Worm (Caenorhabditis elegans): ENCODE measurements around the gene R08A2.2.
A peak's percentile ranks its signal among the peaks of the same experiment; 100 is the strongest.
"Not testable (repeated sequence)": the region's sequence is repeated elsewhere in the genome, so short reads cannot be mapped to it uniquely, and the experiment has no call there.

Gene R08A2.2

DNA sequence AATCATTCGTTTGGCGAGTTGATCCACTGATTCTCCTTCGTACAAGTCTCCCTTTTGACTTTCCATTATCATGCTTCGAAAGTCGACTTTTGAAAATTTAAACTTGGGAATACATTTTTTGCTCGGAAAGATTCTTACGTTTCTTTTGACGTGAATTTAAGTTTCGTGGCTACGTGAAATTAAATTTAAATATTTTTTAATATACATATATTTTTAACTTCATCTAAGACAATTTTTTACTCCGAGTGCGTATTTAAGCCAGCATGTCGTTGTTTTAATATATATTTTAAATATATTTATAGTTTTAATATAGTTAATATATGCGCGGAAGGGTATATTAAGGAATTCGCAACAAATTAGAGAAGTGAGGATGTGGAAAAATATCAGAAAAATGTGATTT is at the start of gene R08A2.2:
Gene R08A2.2 (minus strand): TSS at position 101 of the 400 bp plus-strand sequence.
- TF ChIP-seq T22C8.4 (GFP tag; IDR thresholded peaks at IDR 0.05): no peak
- no peak for TF ChIP-seq med-1 (GFP tag; optimal IDR thresholded peaks at IDR 0.05; ENCODE audit: insufficient read depth)
- TF ChIP-seq flt-1 (GFP tag; IDR thresholded peaks at IDR 0.05): no peak
- TF ChIP-seq ztf-29 (GFP tag; IDR thresholded peaks at IDR 0.05): no peak
- TF ChIP-seq ref-1 (GFP tag; conservative IDR thresholded peaks at IDR 0.05): no peak
- no peak for TF ChIP-seq ztf-23 (GFP tag; IDR thresholded peaks at IDR 0.05)
- no peak for TF ChIP-seq klf-2 (GFP tag; conservative IDR thresholded peaks at IDR 0.05)
- no peak for TF ChIP-seq cog-1 (tag; optimal IDR thresholded peaks at IDR 0.05)
- TF ChIP-seq tab-1 (GFP tag; IDR thresholded peaks at IDR 0.05): no peak

DNA sequence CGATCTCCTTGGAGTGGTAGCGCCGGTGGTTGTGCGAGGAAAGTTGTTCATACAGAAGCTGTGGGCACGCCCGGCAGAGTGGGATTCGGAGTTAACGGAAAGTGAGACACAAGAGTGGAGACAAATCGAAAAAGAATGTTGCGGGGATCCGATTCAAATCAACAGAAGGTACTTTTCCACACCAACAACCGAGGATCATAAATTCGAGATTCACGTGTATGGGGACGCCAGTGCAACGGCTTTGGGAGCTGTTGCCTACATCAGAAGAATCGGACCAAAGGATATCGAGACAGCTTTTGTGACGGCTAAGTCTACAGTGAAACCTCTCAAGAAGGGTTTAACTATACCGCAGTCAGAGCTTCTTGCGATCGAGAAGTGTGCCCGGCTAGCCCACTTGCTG is 48.1 kb upstream of the R08A2.2 start:
- TF ChIP-seq ztf-29 (GFP tag; IDR thresholded peaks at IDR 0.05) (no peak), T22C8.4 (GFP tag; IDR thresholded peaks at IDR 0.05) (no peak), ref-1 (GFP tag; conservative IDR thresholded peaks at IDR 0.05) (no peak), tab-1 (GFP tag; IDR thresholded peaks at IDR 0.05) (no peak), cog-1 (tag; optimal IDR thresholded peaks at IDR 0.05) (no peak), flt-1 (GFP tag; IDR thresholded peaks at IDR 0.05) (no peak), med-1 (GFP tag; optimal IDR thresholded peaks at IDR 0.05; ENCODE audit: insufficient read depth) (no peak), ztf-23 (GFP tag; IDR thresholded peaks at IDR 0.05) (no peak), klf-2 (GFP tag; conservative IDR thresholded peaks at IDR 0.05) (no peak)

ce11 chrV:14762563-14762962 is 47.1 kb upstream of the R08A2.2 start:
- TF ChIP-seq cog-1 (tag; optimal IDR thresholded peaks at IDR 0.05) (no peak), tab-1 (GFP tag; IDR thresholded peaks at IDR 0.05) (no peak), ztf-23 (GFP tag; IDR thresholded peaks at IDR 0.05) (no peak), T22C8.4 (GFP tag; IDR thresholded peaks at IDR 0.05) (no peak), flt-1 (GFP tag; IDR thresholded peaks at IDR 0.05) (no peak), med-1 (GFP tag; optimal IDR thresholded peaks at IDR 0.05; ENCODE audit: insufficient read depth) (no peak), ref-1 (GFP tag; conservative IDR thresholded peaks at IDR 0.05) (no peak), klf-2 (GFP tag; conservative IDR thresholded peaks at IDR 0.05) (no peak), ztf-29 (GFP tag; IDR thresholded peaks at IDR 0.05) (no peak)

DNA sequence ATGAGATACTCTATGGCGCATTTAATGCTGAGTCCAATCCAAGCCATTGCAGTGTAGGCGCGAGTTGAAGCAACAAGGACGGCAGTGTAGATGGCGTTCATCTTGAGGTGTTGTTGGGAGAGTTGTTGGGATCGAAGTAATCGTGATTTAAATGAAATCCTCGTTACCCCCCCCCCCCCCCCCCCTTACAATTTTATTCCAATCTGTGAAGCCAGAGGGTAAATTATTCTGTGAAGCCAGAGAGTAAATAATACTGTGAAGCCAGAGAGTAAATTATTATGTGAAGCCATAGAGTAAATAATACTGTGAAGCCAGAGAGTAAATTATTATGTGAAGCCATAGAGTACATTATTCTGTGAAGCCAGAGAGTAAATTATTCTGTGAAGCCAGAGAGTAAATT is 34.8 kb upstream of the R08A2.2 start, which contains the start of gene nspa-10:
Gene nspa-10 (minus strand): TSS at position 101 of the 400 bp plus-strand sequence.
- not testable (repeated sequence) for TF ChIP-seq flt-1 (GFP tag; IDR thresholded peaks at IDR 0.05); med-1 (GFP tag; optimal IDR thresholded peaks at IDR 0.05; ENCODE audit: insufficient read depth); ref-1 (GFP tag; conservative IDR thresholded peaks at IDR 0.05)

DNA sequence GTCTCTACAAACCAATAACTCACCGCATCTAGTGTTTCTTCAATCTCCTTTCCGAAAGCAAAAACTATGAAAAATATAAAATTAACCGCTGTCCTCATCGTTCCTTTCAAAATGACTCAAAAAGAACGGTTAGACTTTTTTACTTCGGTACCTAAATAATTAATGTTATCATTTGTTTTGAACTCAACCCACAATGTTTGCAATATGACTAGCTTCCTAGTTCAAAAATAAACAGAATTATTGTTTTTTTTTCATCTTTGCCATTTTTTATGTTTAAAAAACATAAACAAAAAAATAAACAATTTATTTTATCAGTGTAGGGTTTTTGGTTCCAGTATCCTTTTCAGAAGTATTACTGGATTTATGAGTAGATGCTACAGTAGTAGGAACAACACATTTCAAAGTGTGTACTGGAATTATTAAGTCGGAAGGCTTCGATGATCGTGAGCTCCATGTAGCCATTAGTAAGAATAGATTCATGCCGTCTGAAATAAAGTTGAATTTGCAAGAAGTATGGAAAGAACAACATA is 33.2 kb upstream of the R08A2.2 start, which contains the start of the genes lipl-8 and Y50E8A.22:
Gene lipl-8 (minus strand): TSS at position 101 of the 530 bp plus-strand sequence.
Gene Y50E8A.22 (minus strand): TSS at position 480 of the 530 bp plus-strand sequence.
- TF ChIP-seq med-1 (GFP tag; optimal IDR thresholded peaks at IDR 0.05; ENCODE audit: insufficient read depth) (no peak), ztf-29 (GFP tag; IDR thresholded peaks at IDR 0.05) (no peak), T22C8.4 (GFP tag; IDR thresholded peaks at IDR 0.05) (no peak), flt-1 (GFP tag; IDR thresholded peaks at IDR 0.05) (no peak), ztf-23 (GFP tag; IDR thresholded peaks at IDR 0.05) (no peak), klf-2 (GFP tag; conservative IDR thresholded peaks at IDR 0.05) (no peak), cog-1 (tag; optimal IDR thresholded peaks at IDR 0.05) (no peak), tab-1 (GFP tag; IDR thresholded peaks at IDR 0.05) (no peak), ref-1 (GFP tag; conservative IDR thresholded peaks at IDR 0.05) (no peak)

DNA sequence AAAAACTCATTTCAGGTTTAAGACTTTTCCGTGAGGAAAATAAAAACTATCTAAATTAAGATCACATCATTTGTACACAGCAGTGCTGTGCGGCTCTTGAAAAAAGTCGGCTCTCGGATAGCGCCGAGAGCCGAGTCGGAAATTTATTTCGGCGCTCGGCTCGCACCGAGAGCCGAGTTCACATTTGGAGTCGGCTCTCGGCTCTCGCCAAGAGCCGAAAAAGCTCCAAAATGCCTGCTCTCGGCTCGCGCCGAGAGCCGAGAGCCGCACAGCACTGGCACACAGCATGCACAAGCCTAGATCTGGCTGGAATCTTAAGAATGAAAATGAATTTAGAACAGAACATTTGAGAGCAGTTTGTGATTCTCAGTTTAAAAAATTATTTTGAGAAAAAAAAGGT is 31.5 kb upstream of the R08A2.2 start:
- TF ChIP-seq med-1 (GFP tag; optimal IDR thresholded peaks at IDR 0.05; ENCODE audit: insufficient read depth) (no peak), klf-2 (GFP tag; conservative IDR thresholded peaks at IDR 0.05) (no peak), ztf-29 (GFP tag; IDR thresholded peaks at IDR 0.05) (no peak), ref-1 (GFP tag; conservative IDR thresholded peaks at IDR 0.05) (no peak)

DNA sequence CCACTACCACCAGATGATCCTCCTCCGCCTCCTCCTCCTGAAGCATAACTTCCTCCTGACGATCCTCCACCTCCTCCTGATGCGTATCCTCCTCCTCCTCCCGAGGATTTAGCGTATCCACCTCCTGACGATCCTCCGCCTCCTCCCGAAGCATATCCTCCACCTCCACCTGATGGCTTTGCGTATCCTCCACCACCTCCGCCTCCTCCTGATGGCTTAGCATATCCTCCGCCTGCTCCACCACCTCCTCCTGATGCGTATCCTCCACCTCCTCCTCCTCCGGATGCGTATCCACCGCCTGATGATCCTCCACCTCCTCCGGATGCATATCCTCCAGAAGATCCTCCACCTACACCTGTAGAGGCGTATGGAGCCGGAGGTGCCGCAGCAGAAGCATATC is 29.3 kb upstream of the R08A2.2 start:
- TF ChIP-seq cog-1 (tag; optimal IDR thresholded peaks at IDR 0.05): no peak
- TF ChIP-seq tab-1 (GFP tag; IDR thresholded peaks at IDR 0.05): peak; percentile 67; the same call in 1 of the 2 replicates
- TF ChIP-seq klf-2 (GFP tag; conservative IDR thresholded peaks at IDR 0.05): 0 out of 2 replicates have a peak, but pooled peaks have one; percentile 11
- no peak for TF ChIP-seq med-1 (GFP tag; optimal IDR thresholded peaks at IDR 0.05; ENCODE audit: insufficient read depth)

DNA sequence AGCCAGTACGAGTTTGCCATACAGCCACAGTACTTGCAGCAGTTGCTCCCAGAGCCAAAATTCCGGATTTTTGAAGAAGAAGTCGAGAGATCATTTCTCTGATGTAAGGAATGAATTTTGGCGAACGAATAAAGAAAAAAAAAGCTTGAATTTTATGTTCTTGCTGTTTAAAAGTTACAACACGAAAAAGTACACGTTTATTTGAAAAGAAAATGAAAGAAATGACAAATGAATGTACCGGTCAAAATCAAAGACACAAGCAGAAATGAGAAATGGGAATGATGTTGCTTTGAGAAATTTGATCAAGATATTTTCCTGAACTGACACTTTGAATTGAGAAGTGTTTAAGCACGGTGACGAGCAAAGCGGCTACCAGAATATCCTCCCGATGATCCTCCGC is 25.7 kb upstream of the R08A2.2 start, which contains the start of gene Y50E8A.6:
Gene Y50E8A.6 (minus strand): TSS at position 101 of the 400 bp plus-strand sequence.
- TF ChIP-seq ref-1 (GFP tag; conservative IDR thresholded peaks at IDR 0.05): no peak
- no peak for TF ChIP-seq tab-1 (GFP tag; IDR thresholded peaks at IDR 0.05)
- TF ChIP-seq cog-1 (tag; optimal IDR thresholded peaks at IDR 0.05): no peak

DNA sequence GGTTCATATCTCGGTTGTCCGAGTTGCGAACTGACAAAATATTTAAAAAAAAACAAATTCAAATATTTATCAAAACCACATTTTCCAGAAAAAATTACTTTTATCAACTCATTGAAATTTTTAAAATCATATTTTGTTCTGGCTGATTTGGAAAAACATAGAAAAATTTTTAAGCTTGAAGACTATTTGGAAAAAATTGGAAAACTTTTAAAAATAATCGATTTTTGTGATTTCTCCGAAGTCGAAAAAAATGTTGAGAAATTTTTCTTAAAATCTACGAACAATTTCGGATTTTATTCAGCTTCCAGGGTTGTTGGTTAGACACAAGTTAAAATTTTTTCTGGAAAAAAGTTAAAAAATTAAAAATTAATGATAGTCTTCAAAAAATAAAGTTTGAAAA is 21.3 kb upstream of the R08A2.2 start, which contains the start of gene Y50E8A.5:
Gene Y50E8A.5 (minus strand): TSS at position 101 of the 400 bp plus-strand sequence.
- TF ChIP-seq tab-1 (GFP tag; IDR thresholded peaks at IDR 0.05): no peak
- TF ChIP-seq cog-1 (tag; optimal IDR thresholded peaks at IDR 0.05): no peak
- TF ChIP-seq ref-1 (GFP tag; conservative IDR thresholded peaks at IDR 0.05): no peak
- no peak for TF ChIP-seq med-1 (GFP tag; optimal IDR thresholded peaks at IDR 0.05; ENCODE audit: insufficient read depth)
- TF ChIP-seq ztf-23 (GFP tag; IDR thresholded peaks at IDR 0.05): no peak
- no peak for TF ChIP-seq klf-2 (GFP tag; conservative IDR thresholded peaks at IDR 0.05)

DNA sequence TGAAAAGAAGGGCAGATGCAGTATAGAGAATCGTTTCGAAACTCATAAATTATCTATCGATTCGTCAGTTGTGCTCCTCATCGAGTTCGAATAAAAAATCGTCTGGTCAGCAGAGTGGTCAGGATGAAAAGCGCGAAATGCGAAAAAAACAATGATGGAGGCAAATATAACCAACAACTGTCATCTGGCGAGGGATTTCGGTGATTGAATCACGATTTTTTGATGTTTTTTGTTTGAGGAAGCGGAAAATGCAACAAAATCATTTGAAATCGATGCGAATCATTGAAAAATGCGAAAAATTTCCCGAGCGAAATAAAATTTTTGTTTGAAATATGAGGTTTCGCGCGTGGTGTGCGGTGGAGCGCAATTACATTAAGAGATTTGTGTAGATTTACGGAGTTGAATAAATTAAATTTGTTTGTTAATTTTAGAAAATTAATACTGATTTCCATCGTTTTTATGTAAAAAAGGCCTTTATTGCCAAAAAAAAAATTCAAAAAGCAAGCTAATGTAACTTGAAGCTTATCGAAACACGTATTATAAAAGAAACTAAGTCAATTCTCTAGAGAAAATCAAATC is 18.8 kb upstream of the R08A2.2 start, which contains the start of gene unc-61:
Gene unc-61 (minus strand): TSS at position 51 of the 579 bp plus-strand sequence.
- TF ChIP-seq cog-1 (tag; optimal IDR thresholded peaks at IDR 0.05) (no peak), ztf-29 (GFP tag; IDR thresholded peaks at IDR 0.05) (no peak), flt-1 (GFP tag; IDR thresholded peaks at IDR 0.05) (no peak), med-1 (GFP tag; optimal IDR thresholded peaks at IDR 0.05; ENCODE audit: insufficient read depth) (no peak), ref-1 (GFP tag; conservative IDR thresholded peaks at IDR 0.05) (no peak), ztf-23 (GFP tag; IDR thresholded peaks at IDR 0.05) (no peak), tab-1 (GFP tag; IDR thresholded peaks at IDR 0.05) (no peak), T22C8.4 (GFP tag; IDR thresholded peaks at IDR 0.05) (no peak)

Measured in whole organism, midembryonic.